Worm (Caenorhabditis elegans): ENCODE data around the gene Y75B8A.23.

DNA sequence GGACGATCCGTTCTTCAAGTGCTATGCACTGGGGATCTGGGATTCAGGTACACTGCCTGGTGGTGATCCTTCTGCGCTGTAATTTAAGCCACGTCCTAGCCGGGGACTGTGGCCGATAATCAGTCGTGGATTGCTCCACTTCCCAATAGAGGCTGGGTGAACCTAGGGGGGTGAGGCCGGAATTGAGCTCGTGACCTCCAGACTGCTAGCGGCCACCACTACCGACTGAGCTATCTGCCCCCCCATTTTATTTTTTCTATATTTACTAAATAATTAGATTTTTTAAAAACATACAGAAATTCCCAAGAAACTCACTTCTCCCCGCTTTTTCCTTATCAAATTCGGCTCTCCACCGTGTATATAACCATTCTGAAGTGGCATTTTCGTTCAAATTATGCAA lies 46.8 kb downstream of the Y75B8A.23 start:
- TF ChIP-seq T22C8.4 (GFP tag; IDR thresholded peaks at IDR 0.05) (no peak), klf-2 (GFP tag; conservative IDR thresholded peaks at IDR 0.05) (no peak), flt-1 (GFP tag; IDR thresholded peaks at IDR 0.05) (no peak), ztf-29 (GFP tag; IDR thresholded peaks at IDR 0.05) (no peak), ztf-23 (GFP tag; IDR thresholded peaks at IDR 0.05) (no peak), ref-1 (GFP tag; conservative IDR thresholded peaks at IDR 0.05) (no peak), med-1 (GFP tag; optimal IDR thresholded peaks at IDR 0.05; ENCODE audit: insufficient read depth) (no peak), tab-1 (GFP tag; IDR thresholded peaks at IDR 0.05) (no peak), cog-1 (tag; optimal IDR thresholded peaks at IDR 0.05) (no peak)

Data from whole organism, midembryonic.